Worm (Caenorhabditis elegans): Measurements from ENCODE around the gene gon-14.

DNA sequence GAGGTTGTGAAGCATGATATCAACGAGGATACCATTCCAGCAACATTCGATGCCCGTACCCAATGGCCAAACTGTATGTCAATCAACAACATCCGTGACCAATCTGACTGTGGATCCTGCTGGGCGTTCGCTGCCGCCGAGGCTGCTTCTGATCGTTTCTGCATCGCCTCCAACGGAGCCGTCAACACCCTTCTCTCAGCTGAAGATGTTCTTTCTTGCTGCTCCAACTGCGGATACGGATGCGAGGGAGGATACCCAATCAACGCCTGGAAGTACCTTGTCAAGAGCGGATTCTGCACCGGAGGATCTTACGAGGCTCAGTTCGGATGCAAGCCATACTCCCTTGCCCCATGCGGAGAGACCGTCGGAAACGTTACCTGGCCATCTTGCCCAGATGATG, 4.0 kb upstream of the gon-14 start:
- TF ChIP-seq ceh-13 (GFP tag; optimal IDR thresholded peaks at IDR 0.05) (no peak), F13C5.2 (tag; optimal IDR thresholded peaks at IDR 0.05) (no peak), hmbx-1 (tag; optimal IDR thresholded peaks at IDR 0.05) (no peak), ama-1 (optimal IDR thresholded peaks at IDR 0.05) (no peak), tbx-37 (GFP tag; conservative IDR thresholded peaks at IDR 0.05) (no peak), pes-1 (GFP tag; IDR thresholded peaks at IDR 0.05) (no peak), tbx-11 (GFP tag; IDR thresholded peaks at IDR 0.05) (no peak), scrt-1 (GFP tag; IDR thresholded peaks at IDR 0.05) (no peak), hnd-1 (tag; optimal IDR thresholded peaks at IDR 0.05) (no peak), ets-7 (tag; optimal IDR thresholded peaks at IDR 0.05) (no peak), tra-4 (tag; optimal IDR thresholded peaks at IDR 0.05) (no peak), B0310.2 (tag; optimal IDR thresholded peaks at IDR 0.05) (no peak), ceh-36 (tag; optimal IDR thresholded peaks at IDR 0.05) (no peak)

Measured in whole organism, early embryonic.